Worm (Caenorhabditis elegans): ENCODE measurements around the gene pxd-1.

pxd-1 gene

DNA sequence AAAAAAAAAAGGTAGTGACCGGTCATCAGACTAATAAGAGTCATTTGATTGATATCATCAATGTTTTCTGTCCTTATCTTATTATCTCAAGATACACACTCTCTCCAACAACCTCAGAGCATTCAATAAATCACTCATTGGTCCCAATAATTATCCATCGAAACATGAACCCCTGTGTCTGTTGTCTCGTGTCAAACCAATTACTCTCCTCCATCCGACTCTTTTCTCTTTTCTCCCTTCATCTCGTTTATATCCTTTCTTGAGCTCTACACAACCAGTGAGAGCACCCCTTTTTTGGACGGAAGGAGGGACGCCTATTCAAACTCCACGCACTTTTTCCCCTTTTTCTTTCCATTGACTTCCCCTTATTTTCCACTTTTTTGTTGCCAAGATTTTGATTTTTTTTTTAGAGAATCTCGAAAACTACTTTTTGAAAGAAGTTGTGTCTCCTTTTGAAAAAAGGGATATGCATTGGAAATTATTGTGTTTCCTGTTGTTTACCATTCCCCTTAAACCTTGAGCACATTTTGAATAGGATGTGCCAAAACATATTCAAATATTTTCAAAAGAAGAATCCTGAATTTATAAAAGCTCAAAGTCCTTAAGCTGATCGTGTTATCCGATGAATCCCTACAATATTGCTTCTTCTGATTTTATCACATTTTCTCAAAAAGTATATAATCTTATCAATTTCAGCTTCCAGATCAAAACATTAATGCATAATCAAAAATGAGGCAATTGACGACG is at the start of gene pxd-1:
TSS of gene pxd-1 (plus strand) at position 697 of the 747 bp plus-strand sequence.
- TF ChIP-seq unc-39 (tag; optimal IDR thresholded peaks at IDR 0.05) (peak; percentile 52), ces-1 (GFP tag; optimal IDR thresholded peaks at IDR 0.05) (peak; percentile 82), ceh-43 (GFP tag; optimal IDR thresholded peaks at IDR 0.05) (peak; percentile 25), unc-62 (GFP tag; optimal IDR thresholded peaks at IDR 0.05) (peak; percentile 77), unc-120 (tag; optimal IDR thresholded peaks at IDR 0.05; ENCODE audit: poor library complexity, severe bottlenecking) (no peak), ceh-39 (tag; optimal IDR thresholded peaks at IDR 0.05) (no peak), nhr-76 (tag; optimal IDR thresholded peaks at IDR 0.05) (no peak), nhr-12 (tag; optimal IDR thresholded peaks at IDR 0.05) (no peak), lin-32 (GFP tag; optimal IDR thresholded peaks at IDR 0.05) (no peak), mab-5 (tag; optimal IDR thresholded peaks at IDR 0.05) (peak; percentile 12), mls-2 (tag; optimal IDR thresholded peaks at IDR 0.05) (peak; percentile 55)

DNA sequence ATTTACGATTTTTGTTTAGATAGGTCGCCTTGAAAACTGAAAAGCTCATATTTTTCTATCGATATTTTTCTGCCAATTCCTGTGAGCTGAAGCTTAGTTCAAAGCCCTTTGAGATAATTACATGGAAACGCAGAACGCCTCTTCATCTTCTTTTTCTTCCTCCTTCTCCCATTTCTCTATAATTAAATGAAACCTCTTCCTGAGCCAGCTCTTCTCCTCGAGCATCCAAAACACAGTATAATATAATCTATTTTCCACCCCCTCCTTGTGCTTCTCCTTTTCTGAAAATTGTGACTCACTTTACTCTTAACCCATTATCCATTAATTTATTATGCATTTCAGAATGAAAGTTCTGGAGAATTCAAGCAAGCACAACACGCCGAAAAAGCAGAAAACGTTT is 49.6 kb upstream of the pxd-1 start, which contains the start of gene F37A8.5:
TSS of gene F37A8.5 (plus strand) at position 332 of the 400 bp plus-strand sequence.
- TF ChIP-seq ces-1 (GFP tag; optimal IDR thresholded peaks at IDR 0.05) (peak; percentile 77), nhr-12 (tag; optimal IDR thresholded peaks at IDR 0.05) (no peak)

DNA sequence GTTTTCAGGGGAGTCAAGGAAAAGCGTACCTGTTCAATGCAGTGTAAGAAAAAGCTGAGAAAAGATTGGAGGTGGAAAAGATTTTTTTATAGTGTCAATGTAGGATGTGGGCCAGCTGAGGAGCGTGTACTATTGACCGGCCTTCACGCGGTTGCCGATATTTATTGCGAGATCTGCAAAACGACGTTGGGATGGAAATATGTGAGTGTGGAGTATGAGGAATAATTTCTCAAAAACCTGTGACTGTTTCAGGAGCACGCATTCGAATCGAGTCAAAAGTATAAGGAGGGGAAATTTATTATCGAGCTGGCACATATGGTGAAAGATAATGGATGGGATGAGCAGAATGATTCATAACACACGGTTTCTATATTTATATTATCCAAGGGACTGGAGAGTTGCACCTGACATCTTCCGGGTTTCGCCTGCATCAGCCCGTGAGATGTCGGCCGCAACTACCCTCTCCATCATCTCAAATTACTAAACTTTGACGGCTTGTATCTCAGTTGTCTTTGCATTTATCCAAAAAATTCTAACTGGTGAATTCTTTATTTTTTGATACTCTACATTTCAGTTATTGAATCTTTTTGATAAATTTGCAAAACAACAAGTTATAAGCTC is 48.7 kb upstream of the pxd-1 start:
- no peak for TF ChIP-seq elt-3 (tag; optimal IDR thresholded peaks at IDR 0.05)
- no peak for TF ChIP-seq sem-2 (GFP tag; optimal IDR thresholded peaks at IDR 0.05)
- TF ChIP-seq ceh-43 (GFP tag; optimal IDR thresholded peaks at IDR 0.05) = no peak
- no peak for TF ChIP-seq lsy-2 (tag; optimal IDR thresholded peaks at IDR 0.05)
- no peak for TF ChIP-seq flh-1 (GFP tag; optimal IDR thresholded peaks at IDR 0.05)
- no peak for TF ChIP-seq nhr-76 (tag; optimal IDR thresholded peaks at IDR 0.05)
- TF ChIP-seq blmp-1 (tag; optimal IDR thresholded peaks at IDR 0.05) = no peak
- TF ChIP-seq bed-3 (GFP tag; optimal IDR thresholded peaks at IDR 0.05) = no peak
- no peak for TF ChIP-seq unc-120 (tag; optimal IDR thresholded peaks at IDR 0.05; ENCODE audit: poor library complexity, severe bottlenecking)
- TF ChIP-seq unc-39 (tag; optimal IDR thresholded peaks at IDR 0.05) = no peak
- no peak for TF ChIP-seq nhr-2 (tag; optimal IDR thresholded peaks at IDR 0.05)
- no peak for TF ChIP-seq ceh-83 (GFP tag; optimal IDR thresholded peaks at IDR 0.05)
- no peak for TF ChIP-seq nhr-237 (tag; optimal IDR thresholded peaks at IDR 0.05)

DNA sequence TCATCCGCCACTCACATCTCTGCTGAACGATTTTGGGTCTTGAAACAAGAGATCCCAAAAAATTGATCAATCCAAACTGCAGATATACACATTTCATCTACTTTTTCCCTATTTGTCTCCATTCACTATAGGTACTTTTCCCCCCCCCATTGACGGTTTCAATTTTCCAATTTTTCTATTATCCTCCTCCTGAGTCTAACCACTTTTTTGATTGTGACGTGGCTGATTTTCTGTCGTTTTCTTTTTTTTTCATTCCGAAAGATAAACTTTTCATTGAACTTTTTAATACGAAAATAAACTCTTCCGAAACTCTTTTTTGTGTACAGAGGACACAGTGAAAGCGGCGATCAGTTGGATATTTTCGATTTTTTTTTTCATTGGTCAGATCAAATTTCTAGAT is 48.1 kb upstream of the pxd-1 start:
- TF ChIP-seq elt-1 (tag; optimal IDR thresholded peaks at IDR 0.05; ENCODE audit: borderline replicate concordance, insufficient read depth) = no peak
- TF ChIP-seq mls-2 (tag; optimal IDR thresholded peaks at IDR 0.05) = no peak
- TF ChIP-seq nhr-2 (tag; optimal IDR thresholded peaks at IDR 0.05) = no peak
- TF ChIP-seq hlh-1 (tag; optimal IDR thresholded peaks at IDR 0.05) = no peak
- no peak for TF ChIP-seq unc-39 (tag; optimal IDR thresholded peaks at IDR 0.05)

DNA sequence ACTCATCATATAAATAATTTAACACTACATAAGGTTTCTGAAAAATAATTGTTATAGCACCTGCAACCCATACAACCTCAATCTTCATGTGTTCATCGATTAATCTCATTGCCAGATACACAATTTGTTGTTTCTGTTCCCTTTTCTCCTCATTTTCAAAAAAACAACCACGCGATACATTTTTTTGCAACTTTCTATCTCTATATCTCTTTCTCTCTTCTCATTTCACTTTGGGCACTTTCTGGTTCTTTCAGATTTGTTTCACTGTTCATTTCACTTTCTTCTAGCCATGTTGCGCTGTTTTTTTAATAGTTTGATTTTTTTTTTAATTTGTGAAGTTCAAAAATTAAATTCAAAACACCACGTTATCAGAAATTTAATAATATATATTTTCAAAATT is 46.7 kb upstream of the pxd-1 start:
- TF ChIP-seq hlh-1 (tag; optimal IDR thresholded peaks at IDR 0.05) (no peak), nhr-76 (tag; optimal IDR thresholded peaks at IDR 0.05) (no peak), unc-120 (tag; optimal IDR thresholded peaks at IDR 0.05; ENCODE audit: poor library complexity, severe bottlenecking) (no peak), ceh-39 (tag; optimal IDR thresholded peaks at IDR 0.05) (no peak), flh-1 (GFP tag; optimal IDR thresholded peaks at IDR 0.05) (no peak), tbx-8 (GFP tag; optimal IDR thresholded peaks at IDR 0.05) (no peak)

DNA sequence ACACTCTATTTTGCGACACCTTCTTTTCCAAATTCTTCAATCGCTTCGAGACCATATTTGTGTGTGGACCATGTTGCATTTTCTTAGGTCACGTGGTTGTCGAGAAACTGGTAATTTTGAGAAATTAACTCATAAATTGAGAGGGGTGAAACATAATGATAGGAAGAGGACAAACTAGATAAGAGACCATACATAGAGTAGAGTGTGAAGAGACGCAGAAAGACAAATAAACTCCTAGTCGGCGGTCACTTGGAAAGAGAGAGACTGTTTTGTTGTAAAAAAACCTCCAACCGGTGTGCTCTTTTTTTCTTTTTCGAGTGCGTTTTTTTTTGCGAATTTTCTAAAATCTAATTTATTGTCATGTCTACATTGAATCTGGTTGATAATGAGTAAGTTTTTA is 46.0 kb upstream of the pxd-1 start, which contains the start of gene R10E9.3:
TSS of gene R10E9.3 (plus strand) at position 235 of the 400 bp plus-strand sequence.
- TF ChIP-seq unc-62 (GFP tag; optimal IDR thresholded peaks at IDR 0.05) = no peak
- no peak for TF ChIP-seq nhr-237 (tag; optimal IDR thresholded peaks at IDR 0.05)
- no peak for TF ChIP-seq sptf-1 (tag; optimal IDR thresholded peaks at IDR 0.05)
- no peak for TF ChIP-seq drap-1 (GFP tag; optimal IDR thresholded peaks at IDR 0.05)
- TF ChIP-seq elt-1 (tag; optimal IDR thresholded peaks at IDR 0.05; ENCODE audit: borderline replicate concordance, insufficient read depth) = no peak
